Worm (Caenorhabditis elegans): ENCODE results near the gene sec-3.

The sec-3 gene

DNA sequence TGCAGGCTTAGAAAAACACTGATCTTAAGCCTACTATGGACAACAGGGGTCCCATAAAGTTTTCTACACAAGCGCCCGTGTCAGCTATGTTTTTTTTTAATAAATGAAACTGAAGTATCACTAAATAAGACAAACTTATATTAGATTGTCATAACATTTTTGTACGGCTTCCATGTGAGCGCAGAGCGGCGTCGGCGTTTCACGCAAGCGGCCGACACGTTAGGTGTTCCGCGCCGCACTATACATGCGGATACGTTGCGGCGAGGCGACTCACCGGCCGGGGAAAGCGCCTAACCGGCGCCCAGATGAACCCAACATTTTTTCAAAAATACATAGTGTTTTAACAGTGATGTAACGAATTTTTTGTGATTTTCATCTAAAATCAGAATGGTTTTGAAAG is 42.0 kb downstream of the sec-3 start:
- TF ChIP-seq lin-14 (GFP tag; optimal IDR thresholded peaks at IDR 0.05) (no peak), aha-1 (tag; optimal IDR thresholded peaks at IDR 0.05) (no peak), lin-35 (GFP tag; optimal IDR thresholded peaks at IDR 0.05) (no peak), mdl-1 (tag; optimal IDR thresholded peaks at IDR 0.05) (no peak), nhr-77 (tag; optimal IDR thresholded peaks at IDR 0.05) (no peak), mef-2 (tag; optimal IDR thresholded peaks at IDR 0.05) (no peak), nhr-237 (tag; optimal IDR thresholded peaks at IDR 0.05) (no peak), efl-1 (optimal IDR thresholded peaks at IDR 0.05) (no peak), efl-1 (GFP tag; optimal IDR thresholded peaks at IDR 0.05 in 1 of 2) (peak in 1 of 2 experiments; percentile 58)

DNA sequence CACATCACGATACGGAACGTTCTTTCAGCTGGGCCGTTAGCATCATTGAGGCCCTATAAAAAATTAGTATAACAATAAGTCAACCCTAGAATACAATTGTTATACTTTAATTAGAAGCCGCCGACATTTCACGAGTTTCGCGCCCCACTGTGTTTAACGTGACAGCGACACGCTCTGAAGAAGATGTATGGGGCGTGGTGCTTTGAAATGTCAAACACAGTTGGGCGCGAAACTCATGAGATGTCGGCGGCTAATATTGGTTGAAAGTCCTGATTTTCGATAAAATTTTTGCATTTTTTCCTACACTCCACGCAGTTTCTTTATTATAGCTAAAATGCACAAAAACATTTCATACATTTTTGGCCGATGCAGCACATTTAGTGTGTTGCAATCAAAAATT is 43.6 kb downstream of the sec-3 start:
- TF ChIP-seq pqm-1 (tag; optimal IDR thresholded peaks at IDR 0.05), result no peak
- no peak for TF ChIP-seq ama-1 (optimal IDR thresholded peaks at IDR 0.05)
- no peak for TF ChIP-seq F16B12.6 (tag; optimal IDR thresholded peaks at IDR 0.05)
- peak; percentile 36 for TF ChIP-seq snpc-4 (tag; optimal IDR thresholded peaks at IDR 0.05)
- no peak for TF ChIP-seq efl-3 (GFP tag; optimal IDR thresholded peaks at IDR 0.05)

DNA sequence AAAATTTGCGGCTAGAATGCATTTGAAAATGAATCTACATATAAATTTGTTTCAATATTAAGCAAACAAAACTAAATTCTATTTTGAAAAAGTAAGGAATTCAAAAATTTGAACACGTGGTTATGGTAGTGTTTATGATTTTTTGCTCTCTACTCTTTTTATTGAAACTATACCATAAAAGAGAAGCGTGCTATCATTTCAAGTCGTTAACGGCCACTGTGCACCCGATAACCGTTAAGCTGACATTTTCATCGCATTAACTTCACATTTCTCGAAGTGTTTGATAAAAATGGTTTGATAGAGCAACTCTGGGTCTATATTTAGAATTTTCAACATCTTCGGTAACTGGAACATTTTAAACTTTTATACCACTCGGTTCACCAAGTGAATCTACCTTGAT is 44.9 kb downstream of the sec-3 start, which contains the start of gene twk-26:
twk-26 (minus strand) TSS at position 23 of the 400 bp plus-strand sequence.
- TF ChIP-seq elt-2 (tag; optimal IDR thresholded peaks at IDR 0.05) (peak; percentile 19), zag-1 (tag; optimal IDR thresholded peaks at IDR 0.05) (no peak)

DNA sequence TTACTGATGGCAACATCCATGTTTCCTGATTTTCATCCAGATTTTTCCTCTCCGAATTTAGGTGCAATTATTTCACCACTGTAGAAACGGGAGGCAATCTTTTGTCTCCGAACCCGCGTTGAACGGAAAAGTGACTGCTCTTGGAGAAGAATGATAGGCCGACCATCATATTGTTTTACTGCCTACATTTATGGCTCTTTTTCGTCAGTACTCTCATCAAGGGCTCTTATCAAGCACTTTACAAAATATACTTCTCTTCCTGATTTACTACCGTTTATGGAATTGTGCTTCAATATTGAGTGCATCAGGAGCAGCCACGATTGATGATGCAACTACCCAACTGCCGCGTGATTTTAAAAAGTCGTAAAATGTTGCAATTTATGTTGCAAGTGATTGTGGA is 45.3 kb downstream of the sec-3 start:
- TF ChIP-seq mep-1 (tag; optimal IDR thresholded peaks at IDR 0.05) (no peak), elt-2 (tag; optimal IDR thresholded peaks at IDR 0.05) (no peak), nhr-237 (tag; optimal IDR thresholded peaks at IDR 0.05) (no peak), nhr-90 (tag; optimal IDR thresholded peaks at IDR 0.05; ENCODE audit: poor library complexity) (no peak), lsy-2 (tag; optimal IDR thresholded peaks at IDR 0.05) (no peak), vab-15 (tag; optimal IDR thresholded peaks at IDR 0.05) (no peak), lin-14 (GFP tag; optimal IDR thresholded peaks at IDR 0.05) (no peak), zip-4 (GFP tag; optimal IDR thresholded peaks at IDR 0.05) (no peak), snpc-4 (tag; optimal IDR thresholded peaks at IDR 0.05) (no peak), sox-4 (tag; optimal IDR thresholded peaks at IDR 0.05) (no peak), alr-1 (tag; optimal IDR thresholded peaks at IDR 0.05; ENCODE audit: borderline replicate concordance) (no peak), hlh-4 (tag; optimal IDR thresholded peaks at IDR 0.05) (no peak), pag-3 (tag; optimal IDR thresholded peaks at IDR 0.05; ENCODE audit: borderline replicate concordance, insufficient read depth) (no peak), hlh-17 (GFP tag; optimal IDR thresholded peaks at IDR 0.05; ENCODE audit: borderline replicate concordance) (no peak), unc-86 (tag; optimal IDR thresholded peaks at IDR 0.05) (no peak), ets-5 (GFP tag; IDR thresholded peaks at IDR 0.05) (no peak), efl-3 (GFP tag; optimal IDR thresholded peaks at IDR 0.05) (no peak), nhr-85 (tag) (no peak), rnt-1 (tag; optimal IDR thresholded peaks at IDR 0.05) (no peak)

DNA sequence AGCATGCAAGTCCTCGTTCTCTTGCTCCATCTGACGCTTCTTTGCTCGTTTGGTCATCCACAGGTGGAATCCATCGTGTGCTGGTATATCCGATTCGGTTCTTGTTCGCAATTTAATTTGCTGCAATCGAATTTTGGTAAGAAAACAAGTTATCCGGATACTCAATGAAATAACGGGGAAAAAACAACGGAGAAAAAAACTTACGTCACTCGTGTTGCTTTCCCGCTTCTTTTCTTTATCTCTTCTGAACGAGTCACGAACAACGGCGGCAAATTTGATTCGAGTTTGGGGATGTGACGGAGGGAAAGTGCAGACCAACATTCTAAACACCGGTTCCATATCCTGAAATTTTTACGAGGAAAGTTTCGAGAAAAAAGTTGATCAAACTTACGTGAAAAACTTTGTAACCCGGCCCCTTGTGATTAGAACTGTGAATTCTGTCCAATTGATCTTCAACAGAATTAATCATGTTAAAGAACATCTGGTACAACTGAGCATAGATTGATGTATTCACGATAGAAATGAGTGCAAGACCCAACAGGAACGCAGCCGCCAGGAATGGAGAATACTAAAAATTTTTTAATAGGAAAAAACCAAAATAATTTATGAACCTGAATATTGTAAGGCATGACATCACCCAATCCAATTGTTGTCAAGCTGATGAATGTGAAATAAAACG is 48.2 kb downstream of the sec-3 start:
- TF ChIP-seq isw-1 (GFP tag; IDR thresholded peaks at IDR 0.05) (no peak), tbx-2 (tag; optimal IDR thresholded peaks at IDR 0.05) (peak; percentile 25), lin-14 (GFP tag; optimal IDR thresholded peaks at IDR 0.05) (peak; percentile 49), pqm-1 (tag; optimal IDR thresholded peaks at IDR 0.05) (no peak), fkh-10 (GFP tag; optimal IDR thresholded peaks at IDR 0.05) (peak; percentile 50)

DNA sequence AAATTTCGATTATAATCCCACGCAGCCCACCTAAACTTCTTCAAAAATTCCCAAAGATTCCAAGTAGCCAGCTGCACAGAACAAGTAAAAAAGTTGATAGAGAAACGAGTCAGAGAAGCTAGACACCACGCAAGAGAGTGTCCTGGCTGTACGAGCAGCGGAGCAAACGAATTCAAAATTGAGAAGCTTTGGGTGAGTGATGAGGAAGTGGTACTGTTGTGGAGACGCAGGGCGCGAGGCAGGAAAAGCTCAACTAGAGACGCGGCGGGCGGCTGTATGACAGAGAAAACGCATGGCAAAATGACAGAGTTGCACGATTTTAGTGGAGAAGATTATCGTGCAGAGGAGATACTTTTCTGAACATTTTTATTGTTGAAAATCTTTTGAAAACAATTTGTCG is 50.4 kb downstream of the sec-3 start:
- TF ChIP-seq tbx-2 (tag; optimal IDR thresholded peaks at IDR 0.05), result peak; percentile 47
- peak in 1 of 2 experiments; percentile 35 for TF ChIP-seq mdl-1 (tag; optimal IDR thresholded peaks at IDR 0.05)
- TF ChIP-seq snpc-4 (tag; optimal IDR thresholded peaks at IDR 0.05), result no peak
- no peak for TF ChIP-seq ets-5 (GFP tag; IDR thresholded peaks at IDR 0.05)
- peak; percentile 26 for TF ChIP-seq dsc-1 (tag; optimal IDR thresholded peaks at IDR 0.05)
- TF ChIP-seq egl-13 (tag; optimal IDR thresholded peaks at IDR 0.05), result peak; percentile 34
- peak; percentile 62 for TF ChIP-seq fkh-10 (GFP tag; optimal IDR thresholded peaks at IDR 0.05)
- TF ChIP-seq C04F5.9 (tag; optimal IDR thresholded peaks at IDR 0.05), result no peak
- peak; percentile 64 for TF ChIP-seq swsn-7 (tag; optimal IDR thresholded peaks at IDR 0.05)
- TF ChIP-seq fkh-8 (tag; optimal IDR thresholded peaks at IDR 0.05), result peak; percentile 59
- TF ChIP-seq pqm-1 (tag; optimal IDR thresholded peaks at IDR 0.05), result no peak
- TF ChIP-seq fkh-4 (tag; optimal IDR thresholded peaks at IDR 0.05; ENCODE audit: borderline replicate concordance), result no peak
- peak; percentile 47 for TF ChIP-seq nhr-19 (GFP tag; conservative IDR thresholded peaks at IDR 0.05)
- peak; percentile 36 for TF ChIP-seq mep-1 (tag; optimal IDR thresholded peaks at IDR 0.05)
- peak; percentile 41 for TF ChIP-seq unc-86 (tag; optimal IDR thresholded peaks at IDR 0.05)
- TF ChIP-seq isw-1 (GFP tag; IDR thresholded peaks at IDR 0.05), result no peak
- TF ChIP-seq nhr-90 (tag; optimal IDR thresholded peaks at IDR 0.05; ENCODE audit: poor library complexity), result no peak
- no peak for TF ChIP-seq nhr-76 (tag; optimal IDR thresholded peaks at IDR 0.05)
- no peak for TF ChIP-seq zag-1 (tag; optimal IDR thresholded peaks at IDR 0.05)
